Worm (Caenorhabditis elegans): ENCODE results near the gene gpx-2.

- TF ChIP-seq nhr-43 (tag; optimal IDR thresholded peaks at IDR 0.05; ENCODE audit: poor library complexity, severe bottlenecking), result peak; percentile 57
- no peak for TF ChIP-seq mdl-1 (tag; optimal IDR thresholded peaks at IDR 0.05)
- TF ChIP-seq elt-3 (tag; optimal IDR thresholded peaks at IDR 0.05), result peak in 1 of 3 experiments; percentile 29
- no peak for TF ChIP-seq fos-1 (tag; optimal IDR thresholded peaks at IDR 0.05)
- no peak for TF ChIP-seq ama-1 (optimal IDR thresholded peaks at IDR 0.05)
- TF ChIP-seq lsy-12 (tag; optimal IDR thresholded peaks at IDR 0.05), result no peak
Observed at ce11 chrII:14838596-14839215, 27.9 kb upstream of the gpx-2 start.

Data from whole organism, L3 larva.